Worm (Caenorhabditis elegans) whole organism, L3 larva: ENCODE results near the gene sdz-31.

Experiments used
- R02D3.7 ChIP-seq: fragments of 150-350 bp; optimal IDR thresholded peaks from 2 replicates; lab custom pipeline; 2014; ENCODE audit warnings: missing biosample characterization, missing genetic modification characterization
- ama-1 ChIP-seq: fragments of 150-350 bp; optimal IDR thresholded peaks from 2 replicates; lab custom pipeline; 2018
- ceh-16 ChIP-seq: sonication (generic microtip); optimal IDR thresholded peaks from 2 replicates; lab custom pipeline; 2017; ENCODE audit warnings: missing biosample characterization, missing genetic modification characterization
- ceh-28 ChIP-seq: fragments of 150-350 bp; optimal IDR thresholded peaks from 2 replicates; lab custom pipeline; 2014; ENCODE audit warnings: missing biosample characterization, missing genetic modification reagents, missing genetic modification characterization
- ceh-82 ChIP-seq: fragments of 150-350 bp; optimal IDR thresholded peaks from 2 replicates; lab custom pipeline; 2014; ENCODE audit warnings: missing biosample characterization, missing genetic modification characterization
- egl-27 ChIP-seq: sonication (generic microtip); optimal IDR thresholded peaks from 4 replicates; lab custom pipeline; 2017; ENCODE audit warnings: missing biosample characterization, missing genetic modification reagents, missing genetic modification characterization
- elt-1 ChIP-seq: fragments of 150-350 bp; optimal IDR thresholded peaks from 2 replicates; lab custom pipeline; 2014; ENCODE audit warnings: missing biosample characterization, missing genetic modification characterization
- elt-2 ChIP-seq: sonication (generic microtip); optimal IDR thresholded peaks from 2 replicates; lab custom pipeline; 2016; ENCODE audit warnings: missing genetic modification reagents, mild to moderate bottlenecking, missing genetic modification characterization, missing compliant biosample characterization
- elt-3 ChIP-seq, 3 experiments: fragments of 150-350 bp in 1 of 3; sonication (generic microtip) in 2 of 3; optimal IDR thresholded peaks; 2 replicates in 2 of 3; 4 replicates in 1 of 3; lab custom pipeline; 2014 to 2017; ENCODE audit warnings: missing biosample characterization in 3 of 3, missing genetic modification characterization in 3 of 3
- fkh-10 ChIP-seq: sonication (generic microtip); optimal IDR thresholded peaks from 2 replicates; lab custom pipeline; 2017; ENCODE audit warnings: missing biosample characterization, missing genetic modification reagents, missing genetic modification characterization
- fkh-2 ChIP-seq: fragments of 150-350 bp; optimal IDR thresholded peaks from 2 replicates; lab custom pipeline; 2014; ENCODE audit warnings: missing biosample characterization, missing genetic modification reagents, missing genetic modification characterization
- fos-1 ChIP-seq: fragments of 150-350 bp; optimal IDR thresholded peaks from 2 replicates; lab custom pipeline; 2014; ENCODE audit warnings: missing biosample characterization, missing genetic modification characterization
- hmg-11 ChIP-seq: sonication (generic microtip); optimal IDR thresholded peaks from 2 replicates; lab custom pipeline; 2016; ENCODE audit warnings: missing genetic modification characterization, missing compliant biosample characterization
- jun-1 ChIP-seq: fragments of 150-350 bp; optimal IDR thresholded peaks from 2 replicates; lab custom pipeline; 2014; ENCODE audit warnings: missing biosample characterization, missing genetic modification reagents, missing genetic modification characterization
- lin-39 ChIP-seq: fragments of 150-350 bp; optimal IDR thresholded peaks from 2 replicates; lab custom pipeline; 2018; ENCODE audit warnings: missing biosample characterization, missing genetic modification reagents, missing genetic modification characterization
- lsy-12 ChIP-seq: sonication (generic microtip); optimal IDR thresholded peaks from 2 replicates; lab custom pipeline; 2016; ENCODE audit warnings: mild to moderate bottlenecking, missing genetic modification characterization, missing compliant biosample characterization
- mdl-1 ChIP-seq: fragments of 150-350 bp; optimal IDR thresholded peaks from 2 replicates; lab custom pipeline; 2014; ENCODE audit warnings: missing biosample characterization, missing genetic modification characterization
- nfya-1 ChIP-seq: sonication (generic microtip); optimal IDR thresholded peaks from 2 replicates; lab custom pipeline; 2017; ENCODE audit warnings: missing genetic modification characterization, mild to moderate bottlenecking, missing compliant biosample characterization, antibody characterized with exemption, moderate library complexity; ENCODE audit not compliant: insufficient read depth
- nhr-12 ChIP-seq: fragments of 150-350 bp; optimal IDR thresholded peaks from 2 replicates; lab custom pipeline; 2014; ENCODE audit warnings: missing biosample characterization, missing genetic modification characterization
- nhr-23 ChIP-seq: fragments of 150-350 bp; optimal IDR thresholded peaks from 2 replicates; lab custom pipeline; 2014; ENCODE audit warnings: missing biosample characterization, missing genetic modification reagents, missing genetic modification characterization
- nhr-237 ChIP-seq: fragments of 150-350 bp; optimal IDR thresholded peaks from 2 replicates; lab custom pipeline; 2014; ENCODE audit warnings: missing biosample characterization, missing genetic modification characterization
- nhr-28 ChIP-seq: fragments of 150-350 bp; optimal IDR thresholded peaks from 2 replicates; lab custom pipeline; 2014; ENCODE audit warnings: missing biosample characterization, missing genetic modification characterization
- nhr-43 ChIP-seq: sonication (generic microtip); optimal IDR thresholded peaks from 2 replicates; lab custom pipeline; 2016; ENCODE audit warnings: mild to moderate bottlenecking, missing genetic modification characterization, missing compliant biosample characterization; ENCODE audit not compliant: poor library complexity, severe bottlenecking
- nhr-67 ChIP-seq: fragments of 150-350 bp; optimal IDR thresholded peaks from 2 replicates; lab custom pipeline; 2014; ENCODE audit warnings: missing biosample characterization, missing genetic modification characterization
- nhr-76 ChIP-seq: fragments of 150-350 bp; sonication (generic microtip); optimal IDR thresholded peaks from 5 replicates; lab custom pipeline; 2014; ENCODE audit warnings: missing biosample characterization, missing genetic modification characterization
- pha-4 ChIP-seq: fragments of 150-350 bp; optimal IDR thresholded peaks from 2 replicates; lab custom pipeline; 2014; ENCODE audit warnings: missing biosample characterization, missing genetic modification reagents, missing genetic modification characterization
- pqm-1 ChIP-seq: fragments of 150-350 bp; optimal IDR thresholded peaks from 2 replicates; lab custom pipeline; 2017; ENCODE audit warnings: missing biosample characterization, missing genetic modification characterization, inconsistent platforms
- skn-1 ChIP-seq: fragments of 150-350 bp; optimal IDR thresholded peaks from 2 replicates; lab custom pipeline; 2014; ENCODE audit warnings: missing biosample characterization, missing genetic modification characterization
- snpc-4 ChIP-seq: fragments of 150-350 bp; optimal IDR thresholded peaks from 2 replicates; lab custom pipeline; 2014; ENCODE audit warnings: missing biosample characterization, missing genetic modification characterization
- unc-39 ChIP-seq: sonication (generic microtip); optimal IDR thresholded peaks from 4 replicates; lab custom pipeline; 2017; ENCODE audit warnings: missing biosample characterization, missing genetic modification characterization
- unc-62 ChIP-seq: fragments of 150-350 bp; sonication (generic microtip); optimal IDR thresholded peaks from 4 replicates; lab custom pipeline; 2014; ENCODE audit warnings: missing biosample characterization, missing genetic modification reagents, missing genetic modification characterization
- ztf-11 ChIP-seq: fragments of 150-350 bp; optimal IDR thresholded peaks from 2 replicates; lab custom pipeline; 2014; ENCODE audit warnings: missing biosample characterization, missing genetic modification characterization

Gene sdz-31

DNA sequence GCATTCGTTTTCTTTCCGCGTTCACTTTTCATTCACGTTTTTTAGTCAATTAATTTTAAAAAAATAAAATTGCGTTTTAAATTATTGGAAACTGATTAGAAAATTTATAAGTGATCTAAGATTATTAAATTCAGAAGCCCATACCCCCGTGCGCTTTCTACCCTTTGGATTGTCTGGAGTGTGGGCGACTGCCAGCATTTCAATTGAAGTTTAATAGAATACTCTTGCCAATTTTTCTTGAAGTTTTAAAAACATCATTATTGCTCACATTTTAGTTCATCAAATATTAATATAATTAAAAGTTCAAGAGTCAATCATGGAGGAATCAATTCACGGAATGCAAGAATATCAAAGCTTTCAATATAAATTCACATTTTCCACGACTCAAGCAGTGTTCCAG is 38.6 kb upstream of the sdz-31 start, which contains the start of gene sru-36:
sru-36 (plus strand) TSS at position 301 of the 400 bp plus-strand sequence.
- TF ChIP-seq elt-3 (tag; optimal IDR thresholded peaks at IDR 0.05; lab: Kevin White, UChicago) = no peak
- no peak for TF ChIP-seq nhr-76 (tag; lab: Kevin White, UChicago)
- no peak for TF ChIP-seq ztf-11 (tag; lab: Kevin White, UChicago)
- TF ChIP-seq pha-4 (tag; lab: Kevin White, UChicago) = no peak
- TF ChIP-seq nhr-67 (tag; lab: Kevin White, UChicago) = no peak
- TF ChIP-seq lin-39 = no peak
- TF ChIP-seq pqm-1 = no peak
- TF ChIP-seq nhr-237 (tag; lab: Kevin White, UChicago) = no peak
- no peak for TF ChIP-seq skn-1 (tag; lab: Kevin White, UChicago)
- TF ChIP-seq nhr-23 (tag; lab: Kevin White, UChicago) = no peak
- no peak for TF ChIP-seq nhr-28
- no peak for TF ChIP-seq hmg-11 (tag; lab: Kevin White, UChicago)
- TF ChIP-seq unc-62 (GFP tag; lab: Kevin White, UChicago) = no peak
- no peak for TF ChIP-seq snpc-4 (tag; lab: Kevin White, UChicago)
- TF ChIP-seq mdl-1 (tag; lab: Kevin White, UChicago) = no peak
- no peak for TF ChIP-seq R02D3.7
- TF ChIP-seq egl-27 (tag; lab: Kevin White, UChicago) = no peak
- no peak for TF ChIP-seq nfya-1 (tag; lab: Kevin White, UChicago)
- TF ChIP-seq, all 47 proteins: peak for 0

DNA sequence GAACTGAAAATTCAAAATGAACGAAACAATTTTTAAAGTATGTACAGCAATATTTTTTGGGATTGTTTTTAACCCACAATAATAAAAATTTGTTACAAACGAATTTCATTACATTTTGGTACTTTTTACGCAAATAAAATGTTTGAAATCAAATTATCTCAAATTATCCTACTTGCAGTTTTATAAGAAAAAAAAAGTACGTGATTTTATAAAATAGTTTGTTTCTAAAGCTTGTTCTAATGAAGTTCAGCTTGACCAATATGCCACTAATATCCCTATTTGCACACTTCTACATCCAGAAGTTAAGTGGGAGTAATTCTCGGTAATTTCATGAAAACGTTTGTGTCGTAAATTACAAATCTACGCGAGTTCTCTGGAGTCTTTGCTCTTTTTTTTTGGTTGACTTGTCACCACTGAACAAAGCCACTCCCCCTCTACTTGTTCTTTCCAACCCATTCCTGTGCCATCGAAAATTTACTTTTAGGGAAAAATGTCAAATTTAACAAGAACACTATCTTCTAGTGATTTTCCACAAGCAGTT is 36.5 kb upstream of the sdz-31 start, which contains the start of gene sru-8:
sru-8 (plus strand) TSS at position 491 of the 541 bp plus-strand sequence.
- TF ChIP-seq nhr-23 (tag; lab: Kevin White, UChicago) (no peak), lin-39 (no peak), ama-1 (no peak), fkh-10 (GFP tag; lab: Kevin White, UChicago) (no peak), snpc-4 (tag; lab: Kevin White, UChicago) (no peak), nhr-67 (tag; lab: Kevin White, UChicago) (no peak), nhr-12 (tag; lab: Kevin White, UChicago) (no peak), ceh-16 (tag; lab: Kevin White, UChicago) (no peak), nhr-76 (tag; lab: Kevin White, UChicago) (no peak), elt-2 (tag; lab: Kevin White, UChicago) (no peak)
- TF ChIP-seq, all 47 proteins: peak for 0

DNA sequence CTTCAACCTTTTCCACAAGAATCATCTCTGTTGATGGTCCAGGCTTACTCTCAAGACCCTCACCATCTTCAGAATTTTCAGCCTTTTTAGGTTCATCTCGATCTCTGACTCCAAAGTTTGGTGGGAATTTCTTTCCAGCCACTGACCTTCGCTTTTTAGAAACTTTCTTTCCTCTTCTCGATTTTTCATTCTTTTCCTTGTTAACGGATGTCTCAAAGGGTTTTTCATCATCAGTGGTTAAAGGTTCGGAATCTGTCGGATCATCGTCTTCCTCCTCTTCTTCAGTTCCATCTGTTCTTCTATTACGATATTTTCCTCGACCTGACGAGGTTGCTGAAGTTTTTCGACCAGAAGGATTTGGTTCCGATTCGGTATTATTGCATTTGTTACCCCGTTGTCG is 31.4 kb upstream of the sdz-31 start:
- TF ChIP-seq elt-3 (tag; optimal IDR thresholded peaks at IDR 0.05; lab: Kevin White, UChicago) (no peak), lin-39 (no peak), unc-39 (tag; lab: Kevin White, UChicago) (no peak), R02D3.7 (no peak), fkh-2 (tag; lab: Kevin White, UChicago) (no peak), nhr-76 (tag; lab: Kevin White, UChicago) (no peak), nhr-43 (no peak), hmg-11 (tag; lab: Kevin White, UChicago) (no peak), lsy-12 (tag; lab: Kevin White, UChicago) (no peak), jun-1 (tag; lab: Kevin White, UChicago) (no peak), elt-2 (tag; lab: Kevin White, UChicago) (no peak), ceh-16 (tag; lab: Kevin White, UChicago) (no peak), elt-1 (no peak)

DNA sequence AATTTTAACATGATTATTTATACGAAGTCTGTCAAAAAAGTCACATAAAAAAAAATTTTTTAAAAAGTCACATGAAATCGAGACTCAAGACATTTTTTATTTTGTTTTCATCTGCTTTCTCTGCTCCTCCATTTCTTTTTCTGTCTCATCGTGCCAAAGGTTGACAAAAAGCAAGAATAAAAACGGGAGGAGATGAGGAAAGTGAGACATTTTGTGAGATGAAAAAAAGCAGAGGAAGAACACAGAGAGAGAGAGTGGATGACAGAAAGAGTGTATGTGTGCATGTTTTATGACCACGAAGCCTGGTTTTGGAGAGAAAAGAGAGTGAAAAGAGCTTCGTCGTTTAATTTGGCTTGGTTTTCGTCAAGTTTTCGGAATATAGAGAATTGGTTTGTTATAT is 26.2 kb upstream of the sdz-31 start:
- no peak for TF ChIP-seq pqm-1
- no peak for TF ChIP-seq nhr-28
- TF ChIP-seq ztf-11 (tag; lab: Kevin White, UChicago) = no peak
- peak; percentile 10 for TF ChIP-seq hmg-11 (tag; lab: Kevin White, UChicago)
- TF ChIP-seq lin-39 = peak; percentile 44
- no peak for TF ChIP-seq fos-1 (tag; lab: Kevin White, UChicago)
- TF ChIP-seq ceh-82 (tag; lab: Kevin White, UChicago) = no peak
- TF ChIP-seq ceh-28 (tag; lab: Kevin White, UChicago) = no peak
